Fruit fly (Drosophila melanogaster) whole organism, prepupa: ENCODE data around the gene CG17681.

Experiments
- Blimp-1 ChIP-seq: fragments of 200-800 bp; sonication (Bioruptor generic); optimal IDR thresholded peaks from 3 replicates; lab custom pipeline; 2017; ENCODE audit warnings: missing biosample characterization, missing genetic modification characterization, mild to moderate bottlenecking, moderate library complexity, missing genetic modification reagents
- CG11294 ChIP-seq: fragments of 200-800 bp; sonication (Bioruptor generic); IDR thresholded peaks from 2 replicates; pipeline ENCODE4 v1.3.6; 2022; ENCODE audit warnings: missing biosample characterization, missing genetic modification characterization
- CG11762 ChIP-seq: fragments of 200-800 bp; sonication (Bioruptor generic); optimal IDR thresholded peaks from 3 replicates; lab custom pipeline; 2016; ENCODE audit warnings: missing biosample characterization, missing genetic modification characterization; ENCODE audit not compliant: insufficient read depth
- CG16779 ChIP-seq: fragments of 200-800 bp; sonication (Bioruptor generic); optimal IDR thresholded peaks from 3 replicates; lab custom pipeline; 2017; ENCODE audit warnings: missing biosample characterization, mild to moderate bottlenecking, missing genetic modification characterization
- Ets96B ChIP-seq: fragments of 200-800 bp; optimal IDR thresholded peaks from 2 replicates; lab custom pipeline; 2019; ENCODE audit warnings: missing biosample characterization, mild to moderate bottlenecking, missing genetic modification characterization, moderate library complexity
- Gug ChIP-seq: fragments of 200-800 bp; sonication (Bioruptor generic); IDR thresholded peaks from 2 replicates; pipeline ENCODE4 v1.3.6; 2022; ENCODE audit warnings: missing biosample characterization, missing genetic modification characterization
- Hr4 ChIP-seq: fragments of 200-800 bp; sonication (Bioruptor generic); optimal IDR thresholded peaks from 3 replicates; lab custom pipeline; 2016; ENCODE audit warnings: missing biosample characterization, missing genetic modification characterization
- acj6 ChIP-seq: fragments of 200-800 bp; sonication (Bioruptor generic); optimal IDR thresholded peaks from 3 replicates; lab custom pipeline; 2016; ENCODE audit warnings: missing biosample characterization, missing genetic modification characterization
- cyc ChIP-seq: fragments of 200-800 bp; sonication (Bioruptor generic); optimal IDR thresholded peaks from 3 replicates; lab custom pipeline; 2016; ENCODE audit warnings: missing biosample characterization, missing genetic modification characterization
- esn ChIP-seq: fragments of 200-800 bp; sonication (Bioruptor generic); optimal IDR thresholded peaks from 2 replicates; lab custom pipeline; 2016; ENCODE audit warnings: missing biosample characterization, mild to moderate bottlenecking, missing genetic modification characterization, moderate library complexity
- net ChIP-seq: fragments of 200-800 bp; sonication (Bioruptor generic); optimal IDR thresholded peaks from 3 replicates; lab custom pipeline; 2016; ENCODE audit warnings: missing biosample characterization, missing genetic modification characterization
- pdm3 ChIP-seq: fragments of 200-800 bp; sonication (Bioruptor generic); optimal IDR thresholded peaks from 3 replicates; lab custom pipeline; 2016; ENCODE audit warnings: missing biosample characterization, missing genetic modification characterization
- salr ChIP-seq, 2 experiments: fragments of 200-800 bp; sonication (Bioruptor generic); optimal IDR thresholded peaks; 3 replicates each; lab custom pipeline; 2016 to 2018; ENCODE audit warnings: missing biosample characterization in 2 of 2, missing genetic modification characterization in 2 of 2, mild to moderate bottlenecking in 1 of 2
- svp ChIP-seq: fragments of 200-800 bp; sonication (Bioruptor generic); peaks from one replicate; lab custom pipeline; 2016; ENCODE audit warnings: missing biosample characterization, missing genetic modification characterization

DNA sequence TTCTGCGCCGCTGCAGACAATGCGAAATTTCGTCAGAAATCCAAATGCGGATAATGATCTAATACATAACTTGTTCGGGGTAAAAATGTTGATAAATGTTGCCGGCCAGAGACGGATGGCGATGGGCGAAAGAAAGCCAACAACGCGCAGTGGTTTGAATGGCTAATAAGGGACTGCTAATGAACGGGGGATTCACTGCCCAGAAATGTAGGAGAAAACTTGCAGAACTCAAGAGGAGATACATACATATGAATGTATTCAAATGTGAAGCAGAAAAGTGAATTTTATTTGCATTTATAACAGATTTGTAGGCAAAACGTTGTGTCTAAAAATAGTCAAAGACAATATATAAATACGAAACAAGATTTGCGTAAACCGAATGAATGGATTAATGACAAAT, 7.1 kb upstream of the CG17681 start:
- no peak for TF ChIP-seq Ets96B (tag; lab: Kevin White, UChicago)
- no peak for TF ChIP-seq CG16779
- TF ChIP-seq svp (GFP tag; lab: Kevin White, UChicago) = no peak
- no peak for TF ChIP-seq acj6 (GFP tag; lab: Kevin White, UChicago)
- TF ChIP-seq net (GFP tag; lab: Kevin White, UChicago) = no peak
- TF ChIP-seq salr (GFP tag; optimal IDR thresholded peaks at IDR 0.05; lab: Kevin White, UChicago) = no peak
- TF ChIP-seq Gug (GFP tag; lab: Robert Waterston, UW) = no peak
- no peak for TF ChIP-seq CG11762 (GFP tag; lab: Kevin White, UChicago)
- no peak for TF ChIP-seq pdm3 (GFP tag; lab: Kevin White, UChicago)
- no peak for TF ChIP-seq cyc
- no peak for TF ChIP-seq esn (GFP tag; lab: Kevin White, UChicago)
- no peak for TF ChIP-seq Blimp-1
- no peak for TF ChIP-seq Hr4 (GFP tag; lab: Kevin White, UChicago)
- no peak for TF ChIP-seq CG11294 (GFP tag; lab: Robert Waterston, UW)
